Fruit fly (Drosophila melanogaster) whole organism, embryonic: ENCODE results near the gene Set2.

Experiments
- CG10366 ChIP-seq: fragments of 200-800 bp; sonication (Bioruptor generic); IDR thresholded peaks from 2 replicates; pipeline ENCODE4 v1.3.6; 2022; ENCODE audit warnings: missing biosample characterization, missing genetic modification characterization
- CG10462 ChIP-seq: fragments of 200-800 bp; sonication (Bioruptor generic); optimal IDR thresholded peaks from 2 replicates; lab custom pipeline; 2016; ENCODE audit warnings: missing biosample characterization, missing genetic modification characterization
- CG33557 ChIP-seq: fragments of 200-800 bp; sonication (Bioruptor generic); optimal IDR thresholded peaks from 2 replicates; lab custom pipeline; 2019; ENCODE audit warnings: missing biosample characterization, mild to moderate bottlenecking, missing genetic modification characterization, moderate library complexity
- Dad ChIP-seq: fragments of 200-800 bp; sonication (Bioruptor generic); optimal IDR thresholded peaks from 3 replicates; lab custom pipeline; 2016; ENCODE audit warnings: missing biosample characterization, missing genetic modification characterization
- Fer1 ChIP-seq: fragments of 200-800 bp; sonication (Bioruptor generic); optimal IDR thresholded peaks from 2 replicates; lab custom pipeline; 2017; ENCODE audit warnings: missing biosample characterization, mild to moderate bottlenecking, missing genetic modification characterization
- HHEX ChIP-seq: fragments of 200-800 bp; sonication (Bioruptor generic); optimal IDR thresholded peaks from 3 replicates; lab custom pipeline; 2017; ENCODE audit warnings: missing biosample characterization, mild to moderate bottlenecking, missing genetic modification characterization, missing genetic modification reagents
- Rx ChIP-seq: fragments of 200-800 bp; sonication (Bioruptor generic); IDR thresholded peaks from 2 replicates; pipeline ENCODE4 v1.3.6; 2022; ENCODE audit warnings: missing biosample characterization, missing genetic modification characterization
- ac ChIP-seq: fragments of 200-800 bp; sonication (Bioruptor generic); optimal IDR thresholded peaks from 3 replicates; lab custom pipeline; 2017; ENCODE audit warnings: missing biosample characterization, mild to moderate bottlenecking, missing genetic modification characterization
- gfzf ChIP-seq: fragments of 200-800 bp; sonication (Bioruptor generic); optimal IDR thresholded peaks from 2 replicates; lab custom pipeline; 2016; ENCODE audit warnings: missing biosample characterization, mild to moderate bottlenecking, missing genetic modification characterization, moderate library complexity
- psq ChIP-seq: fragments of 200-800 bp; sonication (Bioruptor generic); optimal IDR thresholded peaks from 2 replicates; lab custom pipeline; 2017; ENCODE audit warnings: missing biosample characterization, missing genetic modification characterization
- sc ChIP-seq, 3 experiments: fragments of >200 bp in 2 of 3; fragments of 200-800 bp in 1 of 3; sonication (Bioruptor generic) in 1 of 3; optimal IDR thresholded peaks; 2 replicates in 2 of 3; 3 replicates in 1 of 3; lab custom pipeline; 2017; ENCODE audit warnings: mild to moderate bottlenecking in 1 of 3, missing biosample characterization in 1 of 3, missing genetic modification characterization in 1 of 3, missing genetic modification reagents in 1 of 3
- sd ChIP-seq: fragments of 200-800 bp; sonication (Bioruptor generic); optimal IDR thresholded peaks from 3 replicates; lab custom pipeline; 2018; ENCODE audit warnings: missing biosample characterization, mild to moderate bottlenecking, missing genetic modification characterization, moderate library complexity
- sens-2 ChIP-seq: fragments of 200-800 bp; sonication (Bioruptor generic); IDR thresholded peaks from 2 replicates; pipeline ENCODE4 v1.3.6; 2022; ENCODE audit warnings: missing biosample characterization, missing genetic modification characterization
- vfl ChIP-seq: fragments of 200-800 bp; sonication (Bioruptor generic); optimal IDR thresholded peaks from 2 replicates; lab custom pipeline; 2016; ENCODE audit warnings: missing biosample characterization, missing genetic modification characterization

dm6 chrX:13373239-13374153 lies 39.5 kb upstream of the Set2 start:
- TF ChIP-seq ac, result peak; percentile 29
- no peak for TF ChIP-seq sc (optimal IDR thresholded peaks at IDR 0.05; lab: Kevin White, UChicago)
- peak; percentile 80 for TF ChIP-seq sc (GFP tag; optimal IDR thresholded peaks at IDR 0.05; lab: Kevin White, UChicago)
- TF ChIP-seq Rx (GFP tag; lab: Robert Waterston, UW), result peak; percentile 66
- TF ChIP-seq Dad, result no peak
- peak; percentile 14 for TF ChIP-seq psq (GFP tag; lab: Kevin White, UChicago)
- TF ChIP-seq sd, result peak; percentile 81
- peak; percentile 78 for TF ChIP-seq CG10366
- peak; percentile 84 for TF ChIP-seq HHEX (GFP tag; lab: Kevin White, UChicago)
- TF ChIP-seq gfzf (GFP tag; lab: Kevin White, UChicago), result no peak
- TF ChIP-seq Fer1 (GFP tag; lab: Kevin White, UChicago), result peak; percentile 86
- TF ChIP-seq CG10462 (GFP tag; lab: Kevin White, UChicago), result peak; percentile 57
- peak; percentile 1 for TF ChIP-seq vfl (GFP tag; lab: Kevin White, UChicago)
- TF ChIP-seq CG33557 (GFP tag; lab: Kevin White, UChicago), result peak; percentile 59
- 0 out of 2 replicates have a peak, but pooled peaks have one; percentile 29 for TF ChIP-seq sens-2 (GFP tag; lab: Robert Waterston, UW)
